Worm (Caenorhabditis elegans): ENCODE results near the gene F22H10.1.

DNA sequence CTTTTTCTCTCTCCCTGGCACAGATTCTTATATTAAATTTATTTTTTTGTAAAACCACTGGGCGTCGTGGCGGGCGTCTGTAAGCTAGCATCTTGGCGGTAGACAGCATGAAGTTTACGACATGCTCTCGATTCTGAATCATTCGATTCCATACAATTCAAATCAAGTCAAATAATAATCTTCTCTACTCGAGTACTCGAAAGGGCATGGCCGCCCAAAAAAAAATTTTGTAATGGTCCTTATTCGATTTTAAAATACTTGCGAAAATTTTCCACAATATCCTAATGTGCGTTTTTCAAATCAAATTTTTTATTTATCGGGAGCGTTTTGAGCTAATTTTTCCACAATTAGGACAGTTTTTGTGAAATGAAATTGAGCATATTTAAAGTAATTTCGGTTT, 4.2 kb upstream of the F22H10.1 start:
- TF ChIP-seq lin-11 (tag; optimal IDR thresholded peaks at IDR 0.05) (no peak), nhr-12 (tag; optimal IDR thresholded peaks at IDR 0.05) (no peak), ceh-82 (tag; optimal IDR thresholded peaks at IDR 0.05) (no peak)
